Worm (Caenorhabditis elegans): Measurements from ENCODE around the gene gad-1.

Gene gad-1

ce11 chrV:6429870-6430339 is 3.4 kb downstream of the gad-1 start, which contains the start of gene alh-4:
TSS of gene alh-4 (minus strand) at chrV:6429920.
- TF ChIP-seq rnt-1 (tag; optimal IDR thresholded peaks at IDR 0.05) = no peak
- TF ChIP-seq grh-1 (GFP tag; IDR thresholded peaks at IDR 0.05) = no peak; the same call in 1 of the 2 replicates
- TF ChIP-seq tbx-2 (tag; optimal IDR thresholded peaks at IDR 0.05) = peak; percentile 17
- peak; percentile 45 for TF ChIP-seq lin-14 (GFP tag; optimal IDR thresholded peaks at IDR 0.05)
- TF ChIP-seq vab-15 (tag; optimal IDR thresholded peaks at IDR 0.05) = peak; percentile 8
- no peak for TF ChIP-seq zag-1 (tag; optimal IDR thresholded peaks at IDR 0.05)
- peak; percentile 8 for TF ChIP-seq mep-1 (tag; optimal IDR thresholded peaks at IDR 0.05)
- TF ChIP-seq sox-4 (tag; optimal IDR thresholded peaks at IDR 0.05) = no peak
- peak in 1 of 3 experiments; percentile 0 for TF ChIP-seq dpl-1 (GFP tag; optimal IDR thresholded peaks at IDR 0.05)
- peak; percentile 44 for TF ChIP-seq snu-23 (GFP tag; optimal IDR thresholded peaks at IDR 0.05)
- no peak for TF ChIP-seq hpl-2 (GFP tag; optimal IDR thresholded peaks at IDR 0.05)
- TF ChIP-seq mdl-1 (tag; optimal IDR thresholded peaks at IDR 0.05) = peak in 1 of 2 experiments; percentile 40
- no peak for TF ChIP-seq fkh-4 (tag; optimal IDR thresholded peaks at IDR 0.05; ENCODE audit: borderline replicate concordance)
- no peak for TF ChIP-seq unc-62 (GFP tag; optimal IDR thresholded peaks at IDR 0.05)
- no peak for TF ChIP-seq jun-1 (tag; optimal IDR thresholded peaks at IDR 0.05)
- TF ChIP-seq C04F5.9 (tag; optimal IDR thresholded peaks at IDR 0.05) = no peak
- TF ChIP-seq blmp-1 (tag; optimal IDR thresholded peaks at IDR 0.05) = peak; percentile 79
- TF ChIP-seq aha-1 (tag; optimal IDR thresholded peaks at IDR 0.05) = no peak
- no peak for TF ChIP-seq nhr-76 (tag; optimal IDR thresholded peaks at IDR 0.05)
- no peak for TF ChIP-seq ceh-8 (GFP tag; optimal IDR thresholded peaks at IDR 0.05)
- TF ChIP-seq nhr-90 (tag; optimal IDR thresholded peaks at IDR 0.05; ENCODE audit: poor library complexity) = peak; percentile 58
- no peak for TF ChIP-seq lin-13 (GFP tag; optimal IDR thresholded peaks at IDR 0.05)
- peak in 1 of 2 experiments; percentile 37 for TF ChIP-seq lin-35 (GFP tag; optimal IDR thresholded peaks at IDR 0.05)
- TF ChIP-seq ets-5 (GFP tag; IDR thresholded peaks at IDR 0.05) = no peak
- no peak for TF ChIP-seq ceh-88 (GFP tag; IDR thresholded peaks at IDR 0.05)
- no peak for TF ChIP-seq Y116A8C.19 (tag; optimal IDR thresholded peaks at IDR 0.05; ENCODE audit: borderline replicate concordance)
- no peak for TF ChIP-seq elt-2 (tag; optimal IDR thresholded peaks at IDR 0.05)
- no peak for TF ChIP-seq fos-1 (tag; optimal IDR thresholded peaks at IDR 0.05)
- TF ChIP-seq elt-3 (tag; optimal IDR thresholded peaks at IDR 0.05) = peak in 1 of 6 experiments; percentile 77
- TF ChIP-seq nhr-85 (tag) = peak; percentile 84
- peak; percentile 67 for TF ChIP-seq nhr-20 (tag; optimal IDR thresholded peaks at IDR 0.05)
- TF ChIP-seq skn-1 (tag; optimal IDR thresholded peaks at IDR 0.05) = no peak
- peak in 1 of 2 experiments; percentile 28 for TF ChIP-seq lsy-2 (tag; optimal IDR thresholded peaks at IDR 0.05)
- peak; percentile 42 for TF ChIP-seq nhr-71 (tag; optimal IDR thresholded peaks at IDR 0.05)
- peak; percentile 35 for TF ChIP-seq ama-1 (optimal IDR thresholded peaks at IDR 0.05)
- no peak for TF ChIP-seq tlp-1 (tag; optimal IDR thresholded peaks at IDR 0.05)
- peak; percentile 52 for TF ChIP-seq unc-130 (tag; optimal IDR thresholded peaks at IDR 0.05)

- peak; percentile 51 for TF ChIP-seq C16A3.4 (tag; optimal IDR thresholded peaks at IDR 0.05)
- peak; percentile 17 for TF ChIP-seq unc-130 (tag; optimal IDR thresholded peaks at IDR 0.05)
- no peak for TF ChIP-seq nhr-76 (tag; optimal IDR thresholded peaks at IDR 0.05)
- peak; percentile 13 to 62 (median 57) for TF ChIP-seq dpl-1 (GFP tag; optimal IDR thresholded peaks at IDR 0.05)
- TF ChIP-seq jun-1 (tag; optimal IDR thresholded peaks at IDR 0.05) = peak; percentile 32
- peak; percentile 63 for TF ChIP-seq xbp-1 (tag; optimal IDR thresholded peaks at IDR 0.05)
- peak; percentile 44 for TF ChIP-seq nhr-90 (tag; optimal IDR thresholded peaks at IDR 0.05; ENCODE audit: poor library complexity)
- peak; percentile 65 for TF ChIP-seq nhr-71 (tag; optimal IDR thresholded peaks at IDR 0.05)
- TF ChIP-seq nhr-85 (tag) = peak; percentile 62
- TF ChIP-seq lsy-2 (tag; optimal IDR thresholded peaks at IDR 0.05) = peak; percentile 58 to 87
- TF ChIP-seq aha-1 (tag; optimal IDR thresholded peaks at IDR 0.05) = no peak
- TF ChIP-seq blmp-1 (tag; optimal IDR thresholded peaks at IDR 0.05) = peak; percentile 17
- TF ChIP-seq snu-23 (GFP tag; optimal IDR thresholded peaks at IDR 0.05) = peak; percentile 55
- TF ChIP-seq tbx-2 (tag; optimal IDR thresholded peaks at IDR 0.05) = peak; percentile 9
- peak; percentile 80 for TF ChIP-seq rnt-1 (tag; optimal IDR thresholded peaks at IDR 0.05)
- TF ChIP-seq zip-4 (GFP tag; optimal IDR thresholded peaks at IDR 0.05) = no peak
- TF ChIP-seq ceh-88 (GFP tag; IDR thresholded peaks at IDR 0.05) = no peak
- TF ChIP-seq ceh-63 (GFP tag; optimal IDR thresholded peaks at IDR 0.05) = no peak
- TF ChIP-seq isw-1 (GFP tag; IDR thresholded peaks at IDR 0.05) = peak; percentile 15; the same call in 1 of the 2 replicates
- no peak for TF ChIP-seq unc-62 (GFP tag; optimal IDR thresholded peaks at IDR 0.05)
- TF ChIP-seq nhr-47 (tag; optimal IDR thresholded peaks at IDR 0.05) = peak; percentile 48
- TF ChIP-seq irx-1 (tag; optimal IDR thresholded peaks at IDR 0.05) = no peak
- TF ChIP-seq efl-1 (optimal IDR thresholded peaks at IDR 0.05) = peak; percentile 55 to 57
- peak; percentile 58 to 92 for TF ChIP-seq efl-1 (GFP tag; optimal IDR thresholded peaks at IDR 0.05 in 1 of 2)
- peak; percentile 29 for TF ChIP-seq swsn-7 (tag; optimal IDR thresholded peaks at IDR 0.05)
- TF ChIP-seq lin-35 (GFP tag; optimal IDR thresholded peaks at IDR 0.05) = peak; percentile 57 to 66
- TF ChIP-seq egl-27 (tag; optimal IDR thresholded peaks at IDR 0.05) = no peak
- TF ChIP-seq ceh-82 (tag; optimal IDR thresholded peaks at IDR 0.05) = peak in 2 of 3 experiments; percentile 14 to 45
- peak; percentile 40 for TF ChIP-seq lin-14 (GFP tag; optimal IDR thresholded peaks at IDR 0.05)
- peak; percentile 89 for TF ChIP-seq F16B12.6 (tag; optimal IDR thresholded peaks at IDR 0.05)
Observed at ce11 chrV:6427433-6427832, 5.9 kb downstream of the gad-1 start.
